Fruit fly (Drosophila melanogaster) whole organism, embryonic: ENCODE results near the gene CG10862.

Experiments used
- Atf3 ChIP-seq: fragments of 200-800 bp; sonication (Bioruptor generic); optimal IDR thresholded peaks from 3 replicates; lab custom pipeline; 2016; ENCODE audit warnings: missing biosample characterization, missing genetic modification characterization
- Awh ChIP-seq: fragments of 200-800 bp; sonication (Bioruptor generic); IDR thresholded peaks from 2 replicates; pipeline ENCODE4, ENCODE4 v1.3.6; 2022; ENCODE audit warnings: missing biosample characterization, missing genetic modification characterization
- BtbVII ChIP-seq: fragments of 200-800 bp; sonication (Bioruptor generic); optimal IDR thresholded peaks from 3 replicates; lab custom pipeline; 2017; ENCODE audit warnings: missing biosample characterization, mild to moderate bottlenecking, missing genetic modification characterization
- CG10267 ChIP-seq: fragments of 200-800 bp; sonication (Bioruptor generic); optimal IDR thresholded peaks from 2 replicates; lab custom pipeline; 2018; ENCODE audit warnings: missing biosample characterization, mild to moderate bottlenecking, missing genetic modification characterization, moderate library complexity
- CG11398 ChIP-seq: fragments of 200-800 bp; sonication (Bioruptor generic); optimal IDR thresholded peaks from 2 replicates; lab custom pipeline; 2016; ENCODE audit warnings: missing biosample characterization, missing genetic modification characterization
- CG12071 ChIP-seq: fragments of 200-800 bp; sonication (Bioruptor generic); optimal IDR thresholded peaks from 3 replicates; lab custom pipeline; 2018; ENCODE audit warnings: missing biosample characterization, mild to moderate bottlenecking, missing genetic modification characterization
- CG12236 ChIP-seq: fragments of 200-800 bp; sonication (Bioruptor generic); optimal IDR thresholded peaks from 2 replicates; lab custom pipeline; 2016; ENCODE audit warnings: missing biosample characterization, missing genetic modification characterization
- CG12942 ChIP-seq: fragments of 200-800 bp; sonication (Bioruptor generic); optimal IDR thresholded peaks from 3 replicates; lab custom pipeline; 2016; ENCODE audit warnings: missing biosample characterization, missing genetic modification characterization
- CG1529 ChIP-seq: fragments of 200-800 bp; sonication (Bioruptor generic); optimal IDR thresholded peaks from 3 replicates; lab custom pipeline; 2018; ENCODE audit warnings: missing biosample characterization, missing genetic modification characterization
- CG1602 ChIP-seq: fragments of 200-800 bp; sonication (Bioruptor generic); optimal IDR thresholded peaks from 3 replicates; lab custom pipeline; 2016; ENCODE audit warnings: missing biosample characterization, missing genetic modification characterization
- CG16779 ChIP-seq: fragments of 200-800 bp; sonication (Bioruptor generic); IDR thresholded peaks from 2 replicates; pipeline ENCODE4 v1.3.6; 2022; ENCODE audit warnings: missing biosample characterization, missing genetic modification characterization
- CG17186 ChIP-seq: fragments of 200-800 bp; sonication (Bioruptor generic); optimal IDR thresholded peaks from 3 replicates; lab custom pipeline; 2017; ENCODE audit warnings: missing biosample characterization, missing genetic modification reagents, missing genetic modification characterization
- CG31365 ChIP-seq: fragments of 200-800 bp; sonication (Bioruptor generic); optimal IDR thresholded peaks from 2 replicates; lab custom pipeline; 2018; ENCODE audit warnings: missing biosample characterization, mild to moderate bottlenecking, missing genetic modification characterization
- CG31388 ChIP-seq: fragments of 200-800 bp; sonication (Bioruptor generic); optimal IDR thresholded peaks from 2 replicates; lab custom pipeline; 2016; ENCODE audit warnings: missing biosample characterization, missing genetic modification characterization
- CG34224 ChIP-seq: fragments of 200-800 bp; sonication (Bioruptor generic); IDR thresholded peaks from 3 replicates; pipeline ENCODE4 v1.3.6; 2022; ENCODE audit warnings: missing biosample characterization, missing genetic modification characterization; ENCODE audit not compliant: partially characterized antibody
- CG43689 ChIP-seq: fragments of 200-800 bp; sonication (Bioruptor generic); IDR thresholded peaks from 2 replicates; pipeline ENCODE4 v1.3.6; 2022; ENCODE audit warnings: missing biosample characterization, missing genetic modification characterization
- CG4617 ChIP-seq: fragments of 200-800 bp; sonication (Bioruptor generic); optimal IDR thresholded peaks from 3 replicates; lab custom pipeline; 2016; ENCODE audit warnings: missing biosample characterization, missing genetic modification characterization, borderline replicate concordance
- CG4707 ChIP-seq: fragments of 200-800 bp; sonication (Bioruptor generic); optimal IDR thresholded peaks from 2 replicates; lab custom pipeline; 2018; ENCODE audit warnings: missing biosample characterization, mild to moderate bottlenecking, missing genetic modification characterization, moderate library complexity
- CG5180 ChIP-seq: fragments of 200-800 bp; sonication (Bioruptor generic); optimal IDR thresholded peaks from 3 replicates; lab custom pipeline; 2017; ENCODE audit warnings: missing biosample characterization, missing genetic modification characterization, mild to moderate bottlenecking, moderate library complexity, missing genetic modification reagents
- CG6654 ChIP-seq: fragments of 200-800 bp; sonication (Bioruptor generic); optimal IDR thresholded peaks from 2 replicates; lab custom pipeline; 2017; ENCODE audit warnings: missing biosample characterization, mild to moderate bottlenecking, missing genetic modification characterization
- CG7357 ChIP-seq: fragments of 200-800 bp; sonication (Bioruptor generic); IDR thresholded peaks from 3 replicates; pipeline ENCODE4 v1.3.6; 2022; ENCODE audit warnings: missing biosample characterization, missing genetic modification characterization
- CG7928 ChIP-seq: fragments of 200-800 bp; sonication (Bioruptor generic); optimal IDR thresholded peaks from 2 replicates; lab custom pipeline; 2017; ENCODE audit warnings: missing biosample characterization, mild to moderate bottlenecking, missing genetic modification characterization
- CG8281 ChIP-seq: fragments of 200-800 bp; sonication (Bioruptor generic); optimal IDR thresholded peaks from 2 replicates; lab custom pipeline; 2018; ENCODE audit warnings: missing biosample characterization, mild to moderate bottlenecking, missing genetic modification characterization, moderate library complexity
- CG8478 ChIP-seq: fragments of >200 bp; optimal IDR thresholded peaks from 2 replicates; lab custom pipeline; 2018
- CG8944 ChIP-seq: fragments of 200-800 bp; sonication (Bioruptor generic); optimal IDR thresholded peaks from 3 replicates; lab custom pipeline; 2016; ENCODE audit warnings: missing biosample characterization, missing genetic modification characterization
- Dfd ChIP-seq, 2 experiments: fragments of >200 bp; optimal IDR thresholded peaks; 2 replicates each; lab custom pipeline; 2017; ENCODE audit warnings: missing biosample characterization in 2 of 2, missing genetic modification characterization in 2 of 2
- GATAe ChIP-seq: fragments of 200-800 bp; sonication (Bioruptor generic); conservative IDR thresholded peaks from 2 replicates; pipeline ENCODE4 v1.3.6; 2022; ENCODE audit warnings: missing biosample characterization, missing genetic modification characterization
- HLH4C ChIP-seq: fragments of 200-800 bp; sonication (Bioruptor generic); IDR thresholded peaks from 3 replicates; pipeline ENCODE4 v1.3.6; 2022; ENCODE audit warnings: missing biosample characterization, missing genetic modification characterization; ENCODE audit not compliant: partially characterized antibody
- Hr78 ChIP-seq, 2 experiments: fragments of 200-800 bp in 1 of 2; fragments of >200 bp in 1 of 2; sonication (Bioruptor generic) in 1 of 2; optimal IDR thresholded peaks; 2 replicates each; lab custom pipeline; 2017 to 2019; ENCODE audit warnings: missing biosample characterization in 2 of 2, missing genetic modification characterization in 2 of 2, mild to moderate bottlenecking in 1 of 2, moderate library complexity in 1 of 2
- Med ChIP-seq: fragments of 200-800 bp; sonication (Bioruptor generic); peaks from one replicate; lab custom pipeline; 2016; ENCODE audit warnings: missing biosample characterization, missing genetic modification characterization, mild to moderate bottlenecking, inconsistent platforms, moderate library complexity
- NK7.1 ChIP-seq: fragments of 200-800 bp; sonication (Bioruptor generic); optimal IDR thresholded peaks from 3 replicates; lab custom pipeline; 2016; ENCODE audit warnings: missing biosample characterization, missing genetic modification characterization
- Oli ChIP-seq: fragments of 200-800 bp; sonication (Bioruptor generic); optimal IDR thresholded peaks from 2 replicates; lab custom pipeline; 2018; ENCODE audit warnings: missing biosample characterization, mild to moderate bottlenecking, missing genetic modification characterization, moderate library complexity
- Pdp1 ChIP-seq, 2 experiments: fragments of 200-800 bp; sonication (Bioruptor generic); optimal IDR thresholded peaks; 3 replicates each; lab custom pipeline; 2016; ENCODE audit warnings: missing biosample characterization in 2 of 2, missing genetic modification characterization in 2 of 2, mild to moderate bottlenecking in 1 of 2, moderate library complexity in 1 of 2
- ac ChIP-seq: fragments of 200-800 bp; sonication (Bioruptor generic); optimal IDR thresholded peaks from 3 replicates; lab custom pipeline; 2017; ENCODE audit warnings: missing biosample characterization, mild to moderate bottlenecking, missing genetic modification characterization
- ash1 ChIP-seq: fragments of 200-800 bp; sonication (Bioruptor generic); optimal IDR thresholded peaks from 2 replicates; lab custom pipeline; 2018; ENCODE audit warnings: missing biosample characterization, mild to moderate bottlenecking, missing genetic modification characterization
- bab2 ChIP-seq: fragments of 200-800 bp; sonication (Bioruptor generic); optimal IDR thresholded peaks from 2 replicates; lab custom pipeline; 2016; ENCODE audit warnings: missing biosample characterization, missing genetic modification characterization
- cad ChIP-seq: fragments of >200 bp; optimal IDR thresholded peaks from 2 replicates; lab custom pipeline; 2017; ENCODE audit warnings: missing biosample characterization, missing genetic modification characterization
- chm ChIP-seq: fragments of 200-800 bp; sonication (Bioruptor generic); IDR thresholded peaks from 2 replicates; pipeline ENCODE4 v1.3.6; 2022; ENCODE audit warnings: missing biosample characterization, missing genetic modification characterization
- disco-r ChIP-seq: fragments of 200-800 bp; sonication (Bioruptor generic); optimal IDR thresholded peaks from 2 replicates; lab custom pipeline; 2016; ENCODE audit warnings: missing biosample characterization, missing genetic modification characterization
- dpn ChIP-seq, 2 experiments: fragments of 200-800 bp; sonication (Bioruptor generic); optimal IDR thresholded peaks; 3 replicates each; lab custom pipeline; 2016; ENCODE audit warnings: missing biosample characterization in 2 of 2, missing genetic modification characterization in 2 of 2
- dysf ChIP-seq: fragments of 200-800 bp; sonication (Bioruptor generic); IDR thresholded peaks from 3 replicates; pipeline ENCODE4 v1.3.6; 2022; ENCODE audit warnings: missing biosample characterization, missing genetic modification characterization
- fd96Cb ChIP-seq: fragments of 200-800 bp; sonication (Bioruptor generic); optimal IDR thresholded peaks from 2 replicates; lab custom pipeline; 2018; ENCODE audit warnings: missing biosample characterization, mild to moderate bottlenecking, missing genetic modification characterization, moderate library complexity
- inv ChIP-seq: fragments of 200-800 bp; sonication (Bioruptor generic); IDR thresholded peaks from 2 replicates; pipeline ENCODE4 v1.3.6; 2022; ENCODE audit warnings: missing biosample characterization, missing genetic modification characterization; ENCODE audit not compliant: partially characterized antibody
- mirr ChIP-seq: fragments of 200-800 bp; sonication (Bioruptor generic); optimal IDR thresholded peaks from 3 replicates; lab custom pipeline; 2018; ENCODE audit warnings: missing biosample characterization, mild to moderate bottlenecking, missing genetic modification characterization
- mld ChIP-seq: fragments of 200-800 bp; sonication (Bioruptor generic); IDR thresholded peaks from 3 replicates; pipeline ENCODE4 v1.3.6; 2022; ENCODE audit warnings: missing biosample characterization, missing genetic modification characterization; ENCODE audit not compliant: partially characterized antibody
- otp ChIP-seq: fragments of 200-800 bp; sonication (Bioruptor generic); IDR thresholded peaks from 3 replicates; pipeline ENCODE4, ENCODE4 v1.3.6; 2022; ENCODE audit warnings: missing biosample characterization, missing genetic modification characterization
- pfk ChIP-seq: fragments of 200-800 bp; sonication (Bioruptor generic); optimal IDR thresholded peaks from 2 replicates; lab custom pipeline; 2018; ENCODE audit warnings: missing biosample characterization, mild to moderate bottlenecking, missing genetic modification characterization, moderate library complexity
- rib ChIP-seq: fragments of 200-800 bp; sonication (Bioruptor generic); IDR thresholded peaks from 2 replicates; pipeline ENCODE4 v1.3.6; 2022; ENCODE audit warnings: missing biosample characterization, missing genetic modification characterization
- ssp ChIP-seq: fragments of 200-800 bp; sonication (Bioruptor generic); IDR thresholded peaks from 2 replicates; pipeline ENCODE4 v1.3.6; 2022; ENCODE audit warnings: missing biosample characterization, missing genetic modification characterization
- tll ChIP-seq, 2 experiments: fragments of 200-800 bp in 1 of 2; fragments of >200 bp in 1 of 2; sonication (Bioruptor generic) in 1 of 2; optimal IDR thresholded peaks; 2 replicates each; lab custom pipeline; 2017 to 2019; ENCODE audit warnings: missing biosample characterization in 2 of 2, missing genetic modification characterization in 2 of 2, mild to moderate bottlenecking in 1 of 2, moderate library complexity in 1 of 2
- zfh1 ChIP-seq: fragments of 200-800 bp; sonication (Bioruptor generic); IDR thresholded peaks from 3 replicates; pipeline ENCODE4 v1.3.6; 2022; ENCODE audit warnings: missing biosample characterization, missing genetic modification characterization

Gene CG10862

dm6 chr3L:3691639-3692038, 37.1 kb upstream of the CG10862 start (continued):
- no peak for TF ChIP-seq tll (GFP tag; optimal IDR thresholded peaks at IDR 0.05; lab: Kevin White, UChicago)
- TF ChIP-seq CG31365 (tag; lab: Kevin White, UChicago): no peak
- TF ChIP-seq CG7928 (GFP tag; lab: Kevin White, UChicago): no peak
- TF ChIP-seq otp: 0 out of 3 replicates have a peak, but pooled peaks have one; percentile 22
- no peak for TF ChIP-seq CG12236 (GFP tag; lab: Kevin White, UChicago)
- no peak for TF ChIP-seq CG12942 (GFP tag; lab: Kevin White, UChicago)
- no peak for TF ChIP-seq fd96Cb (tag; lab: Kevin White, UChicago)
- peak; percentile 49 for TF ChIP-seq BtbVII (GFP tag; lab: Kevin White, UChicago)
- no peak for TF ChIP-seq CG17186 (GFP tag; lab: Kevin White, UChicago)
- TF ChIP-seq CG34224: no peak
- no peak for TF ChIP-seq CG11398 (GFP tag; lab: Kevin White, UChicago)
- no peak for TF ChIP-seq CG43689 (GFP tag; lab: Robert Waterston, UW)
- TF ChIP-seq GATAe: no peak
- peak; percentile 56 for TF ChIP-seq CG8281 (tag; lab: Kevin White, UChicago)
- TF ChIP-seq mld (GFP tag; lab: Robert Waterston, UW): no peak
- TF ChIP-seq pfk (GFP tag; lab: Kevin White, UChicago): no peak
- no peak for TF ChIP-seq dysf
- TF ChIP-seq CG7357 (GFP tag; lab: Robert Waterston, UW): no peak
- TF ChIP-seq Hr78 (GFP tag; optimal IDR thresholded peaks at IDR 0.05; lab: Kevin White, UChicago): no peak
- TF ChIP-seq cad (GFP tag; lab: Kevin White, UChicago): no peak
- 0 out of 2 replicates have a peak, but pooled peaks have one; percentile 20 for TF ChIP-seq Awh (GFP tag; lab: Robert Waterston, UW)
- no peak for TF ChIP-seq NK7.1
- TF ChIP-seq CG8478: no peak
- no peak for TF ChIP-seq dpn (GFP tag; optimal IDR thresholded peaks at IDR 0.05; lab: Kevin White, UChicago)
- TF ChIP-seq HLH4C: no peak
- no peak for TF ChIP-seq CG1529 (GFP tag; lab: Kevin White, UChicago)
- TF ChIP-seq rib (GFP tag; lab: Robert Waterston, UW): no peak
- no peak for TF ChIP-seq CG10267 (tag; lab: Kevin White, UChicago)
- TF ChIP-seq Atf3 (GFP tag; lab: Kevin White, UChicago): no peak
- no peak for TF ChIP-seq CG6654
- no peak for TF ChIP-seq inv (GFP tag; lab: Robert Waterston, UW)
- no peak for TF ChIP-seq Oli (tag; lab: Kevin White, UChicago)
- TF ChIP-seq CG1602 (GFP tag; lab: Kevin White, UChicago): no peak
- TF ChIP-seq CG4707: no peak
- TF ChIP-seq Pdp1 (GFP tag; optimal IDR thresholded peaks at IDR 0.05; lab: Kevin White, UChicago): no peak
- TF ChIP-seq ssp (GFP tag; lab: Robert Waterston, UW): no peak
- TF ChIP-seq ash1 (GFP tag; lab: Kevin White, UChicago): no peak
- peak; percentile 4 for TF ChIP-seq CG5180 (GFP tag; lab: Kevin White, UChicago)
- TF ChIP-seq chm: no peak
- no peak for TF ChIP-seq zfh1
- no peak for TF ChIP-seq Dfd (GFP tag; optimal IDR thresholded peaks at IDR 0.05; lab: Kevin White, UChicago)
- TF ChIP-seq CG4617 (GFP tag; lab: Kevin White, UChicago): no peak
- TF ChIP-seq CG31388 (GFP tag; lab: Kevin White, UChicago): no peak
- no peak for TF ChIP-seq disco-r
- TF ChIP-seq Med (GFP tag; lab: Kevin White, UChicago): no peak
- TF ChIP-seq ac: no peak
- TF ChIP-seq CG12071 (GFP tag; lab: Kevin White, UChicago): peak; percentile 46
- TF ChIP-seq CG16779 (GFP tag; lab: Robert Waterston, UW): no peak
- no peak for TF ChIP-seq bab2
- TF ChIP-seq mirr (GFP tag; lab: Kevin White, UChicago): no peak
- no peak for TF ChIP-seq CG8944
